Fruit fly (Drosophila melanogaster) whole organism, prepupa: ENCODE measurements around the gene galla-2.

Source experiments
- Blimp-1 ChIP-seq: fragments of 200-800 bp; sonication (Bioruptor generic); optimal IDR thresholded peaks from 3 replicates; lab custom pipeline; 2017; ENCODE audit warnings: missing biosample characterization, missing genetic modification characterization, mild to moderate bottlenecking, moderate library complexity, missing genetic modification reagents
- CG10631 ChIP-seq: fragments of 200-800 bp; sonication (Bioruptor generic); optimal IDR thresholded peaks from 2 replicates; lab custom pipeline; 2016; ENCODE audit warnings: missing biosample characterization, missing genetic modification characterization
- CG10669 ChIP-seq: fragments of 200-800 bp; sonication (Bioruptor generic); optimal IDR thresholded peaks from 3 replicates; lab custom pipeline; 2018; ENCODE audit warnings: missing biosample characterization, mild to moderate bottlenecking, missing genetic modification characterization, moderate library complexity
- CG11294 ChIP-seq: fragments of 200-800 bp; sonication (Bioruptor generic); IDR thresholded peaks from 2 replicates; pipeline ENCODE4 v1.3.6; 2022; ENCODE audit warnings: missing biosample characterization, missing genetic modification characterization
- CG11762 ChIP-seq: fragments of 200-800 bp; sonication (Bioruptor generic); optimal IDR thresholded peaks from 3 replicates; lab custom pipeline; 2016; ENCODE audit warnings: missing biosample characterization, missing genetic modification characterization; ENCODE audit not compliant: insufficient read depth
- CG11902 ChIP-seq: fragments of 200-800 bp; sonication (Bioruptor generic); optimal IDR thresholded peaks from 3 replicates; lab custom pipeline; 2016; ENCODE audit warnings: missing biosample characterization, missing genetic modification characterization
- CG15336 ChIP-seq: fragments of 200-800 bp; sonication (Bioruptor generic); IDR thresholded peaks from 2 replicates; pipeline ENCODE4 v1.3.6; 2022; ENCODE audit warnings: missing biosample characterization, missing genetic modification characterization
- CG1621 ChIP-seq: fragments of 200-800 bp; sonication (Bioruptor generic); optimal IDR thresholded peaks from 3 replicates; lab custom pipeline; 2018; ENCODE audit warnings: missing biosample characterization, mild to moderate bottlenecking, missing genetic modification characterization
- CG16779 ChIP-seq: fragments of 200-800 bp; sonication (Bioruptor generic); optimal IDR thresholded peaks from 3 replicates; lab custom pipeline; 2017; ENCODE audit warnings: missing biosample characterization, mild to moderate bottlenecking, missing genetic modification characterization
- CG3032 ChIP-seq: fragments of 200-800 bp; optimal IDR thresholded peaks from 2 replicates; lab custom pipeline; 2019; ENCODE audit warnings: missing biosample characterization, mild to moderate bottlenecking, missing genetic modification characterization, moderate library complexity
- CG31627 ChIP-seq: fragments of 200-800 bp; sonication (Bioruptor generic); optimal IDR thresholded peaks from 3 replicates; lab custom pipeline; 2016; ENCODE audit warnings: missing biosample characterization, missing genetic modification characterization
- CG34406 ChIP-seq: fragments of 200-800 bp; sonication (Bioruptor generic); optimal IDR thresholded peaks from 3 replicates; lab custom pipeline; 2016; ENCODE audit warnings: missing biosample characterization, missing genetic modification characterization
- CG3919 ChIP-seq: fragments of 200-800 bp; sonication (Bioruptor generic); optimal IDR thresholded peaks from 3 replicates; lab custom pipeline; 2016; ENCODE audit warnings: missing biosample characterization, missing genetic modification characterization
- CG6163 ChIP-seq: fragments of 200-800 bp; sonication (Bioruptor generic); IDR thresholded peaks from 3 replicates; pipeline ENCODE4 v1.3.6; 2022; ENCODE audit warnings: missing biosample characterization, missing genetic modification characterization
- CG6276 ChIP-seq: fragments of 200-800 bp; sonication (Bioruptor generic); optimal IDR thresholded peaks from 2 replicates; lab custom pipeline; 2017; ENCODE audit warnings: missing biosample characterization, mild to moderate bottlenecking, missing genetic modification characterization
- CG6792 ChIP-seq: fragments of 200-800 bp; sonication (Bioruptor generic); optimal IDR thresholded peaks from 3 replicates; lab custom pipeline; 2016; ENCODE audit warnings: missing biosample characterization, missing genetic modification characterization
- CG6808 ChIP-seq: fragments of 200-800 bp; sonication (Bioruptor generic); optimal IDR thresholded peaks from 3 replicates; lab custom pipeline; 2017; ENCODE audit warnings: missing biosample characterization, missing genetic modification characterization, mild to moderate bottlenecking, moderate library complexity, missing genetic modification reagents
- CG7368 ChIP-seq: fragments of 200-800 bp; sonication (Bioruptor generic); optimal IDR thresholded peaks from 3 replicates; lab custom pipeline; 2016; ENCODE audit warnings: missing biosample characterization, missing genetic modification characterization
- CG8119 ChIP-seq: fragments of 200-800 bp; sonication (Bioruptor generic); IDR thresholded peaks from 3 replicates; pipeline ENCODE4 v1.3.6; 2022; ENCODE audit warnings: missing biosample characterization, missing genetic modification characterization
- CG8632 ChIP-seq: fragments of 200-800 bp; sonication (Bioruptor generic); optimal IDR thresholded peaks from 3 replicates; lab custom pipeline; 2016; ENCODE audit warnings: missing biosample characterization, missing genetic modification characterization
- Eip75B ChIP-seq: fragments of 200-800 bp; sonication (Bioruptor generic); optimal IDR thresholded peaks from 3 replicates; lab custom pipeline; 2016; ENCODE audit warnings: missing biosample characterization, missing genetic modification characterization
- Ets21C ChIP-seq: fragments of 200-800 bp; sonication (Bioruptor generic); optimal IDR thresholded peaks from 3 replicates; lab custom pipeline; 2016; ENCODE audit warnings: missing biosample characterization, missing genetic modification characterization
- Ets96B ChIP-seq: fragments of 200-800 bp; optimal IDR thresholded peaks from 2 replicates; lab custom pipeline; 2019; ENCODE audit warnings: missing biosample characterization, mild to moderate bottlenecking, missing genetic modification characterization, moderate library complexity
- Gug ChIP-seq: fragments of 200-800 bp; sonication (Bioruptor generic); IDR thresholded peaks from 2 replicates; pipeline ENCODE4 v1.3.6; 2022; ENCODE audit warnings: missing biosample characterization, missing genetic modification characterization
- Hr38 ChIP-seq: sonication (Bioruptor generic); optimal IDR thresholded peaks from 2 replicates; lab custom pipeline; 2016; ENCODE audit warnings: missing biosample characterization, missing genetic modification characterization
- Hr39 ChIP-seq: fragments of 200-800 bp; sonication (Bioruptor generic); optimal IDR thresholded peaks from 2 replicates; lab custom pipeline; 2016; ENCODE audit warnings: missing biosample characterization, missing genetic modification characterization
- Lpt ChIP-seq: fragments of 200-800 bp; sonication (Bioruptor generic); optimal IDR thresholded peaks from 3 replicates; lab custom pipeline; 2016; ENCODE audit warnings: missing biosample characterization, missing genetic modification characterization
- Met ChIP-seq: fragments of 200-800 bp; sonication (Bioruptor generic); optimal IDR thresholded peaks from 3 replicates; lab custom pipeline; 2016; ENCODE audit warnings: missing biosample characterization, missing genetic modification characterization
- Smox ChIP-seq: fragments of 200-800 bp; sonication (Bioruptor generic); optimal IDR thresholded peaks from 3 replicates; lab custom pipeline; 2016; ENCODE audit warnings: missing biosample characterization, missing genetic modification characterization
- Sox102F ChIP-seq: fragments of 200-800 bp; sonication (Bioruptor generic); optimal IDR thresholded peaks from 2 replicates; lab custom pipeline; 2016; ENCODE audit warnings: missing biosample characterization, mild to moderate bottlenecking, missing genetic modification characterization
- Sox14 ChIP-seq: fragments of 200-800 bp; sonication (Bioruptor generic); optimal IDR thresholded peaks from 3 replicates; lab custom pipeline; 2016; ENCODE audit warnings: missing biosample characterization, missing genetic modification characterization
- Sox15 ChIP-seq: fragments of 200-800 bp; sonication (Bioruptor generic); optimal IDR thresholded peaks from 3 replicates; lab custom pipeline; 2016; ENCODE audit warnings: missing biosample characterization, missing genetic modification characterization
- achi ChIP-seq: fragments of 200-800 bp; sonication (Bioruptor generic); optimal IDR thresholded peaks from 3 replicates; lab custom pipeline; 2016; ENCODE audit warnings: missing biosample characterization, missing genetic modification characterization
- acj6 ChIP-seq: fragments of 200-800 bp; sonication (Bioruptor generic); optimal IDR thresholded peaks from 3 replicates; lab custom pipeline; 2016; ENCODE audit warnings: missing biosample characterization, missing genetic modification characterization
- cyc ChIP-seq: fragments of 200-800 bp; sonication (Bioruptor generic); optimal IDR thresholded peaks from 3 replicates; lab custom pipeline; 2016; ENCODE audit warnings: missing biosample characterization, missing genetic modification characterization
- dac ChIP-seq: fragments of 200-800 bp; sonication (Bioruptor generic); optimal IDR thresholded peaks from 2 replicates; lab custom pipeline; 2017; ENCODE audit warnings: missing biosample characterization, mild to moderate bottlenecking, missing genetic modification characterization
- dsx ChIP-seq: fragments of 200-800 bp; optimal IDR thresholded peaks from 3 replicates; lab custom pipeline; 2019; ENCODE audit warnings: missing biosample characterization, mild to moderate bottlenecking, missing genetic modification characterization, moderate library complexity; ENCODE audit not compliant: poor library complexity, severe bottlenecking
- eg ChIP-seq: fragments of 200-800 bp; sonication (Bioruptor generic); IDR thresholded peaks from 3 replicates; pipeline ENCODE4 v1.3.6; 2022; ENCODE audit warnings: missing biosample characterization, missing genetic modification characterization
- esn ChIP-seq: fragments of 200-800 bp; sonication (Bioruptor generic); optimal IDR thresholded peaks from 2 replicates; lab custom pipeline; 2016; ENCODE audit warnings: missing biosample characterization, mild to moderate bottlenecking, missing genetic modification characterization, moderate library complexity
- fd85E ChIP-seq: fragments of 200-800 bp; sonication (Bioruptor generic); optimal IDR thresholded peaks from 3 replicates; lab custom pipeline; 2016; ENCODE audit warnings: missing biosample characterization, missing genetic modification characterization
- lz ChIP-seq: fragments of 200-800 bp; sonication (Bioruptor generic); optimal IDR thresholded peaks from 3 replicates; lab custom pipeline; 2016; ENCODE audit warnings: missing biosample characterization, missing genetic modification characterization
- net ChIP-seq: fragments of 200-800 bp; sonication (Bioruptor generic); optimal IDR thresholded peaks from 3 replicates; lab custom pipeline; 2016; ENCODE audit warnings: missing biosample characterization, missing genetic modification characterization
- pdm3 ChIP-seq: fragments of 200-800 bp; sonication (Bioruptor generic); optimal IDR thresholded peaks from 3 replicates; lab custom pipeline; 2016; ENCODE audit warnings: missing biosample characterization, missing genetic modification characterization
- salr ChIP-seq, 2 experiments: fragments of 200-800 bp; sonication (Bioruptor generic); optimal IDR thresholded peaks; 3 replicates each; lab custom pipeline; 2016 to 2018; ENCODE audit warnings: missing biosample characterization in 2 of 2, missing genetic modification characterization in 2 of 2, mild to moderate bottlenecking in 1 of 2
- spab ChIP-seq: fragments of 200-800 bp; sonication (Bioruptor generic); optimal IDR thresholded peaks from 2 replicates; lab custom pipeline; 2017; ENCODE audit warnings: missing biosample characterization, mild to moderate bottlenecking, missing genetic modification characterization, missing genetic modification reagents
- ss ChIP-seq, 2 experiments: fragments of 200-800 bp; sonication (Bioruptor generic); optimal IDR thresholded peaks; 2 replicates in 1 of 2; 3 replicates in 1 of 2; lab custom pipeline; 2017 to 2018; ENCODE audit warnings: mild to moderate bottlenecking in 2 of 2, missing biosample characterization in 2 of 2, missing genetic modification characterization in 2 of 2, moderate library complexity in 1 of 2
- svp ChIP-seq: fragments of 200-800 bp; sonication (Bioruptor generic); peaks from one replicate; lab custom pipeline; 2016; ENCODE audit warnings: missing biosample characterization, missing genetic modification characterization
- topi ChIP-seq: fragments of 200-800 bp; sonication (Bioruptor generic); optimal IDR thresholded peaks from 3 replicates; lab custom pipeline; 2016; ENCODE audit warnings: missing biosample characterization, missing genetic modification characterization
- vri ChIP-seq: fragments of 200-800 bp; sonication (Bioruptor generic); optimal IDR thresholded peaks from 3 replicates; lab custom pipeline; 2016; ENCODE audit warnings: missing biosample characterization, mild to moderate bottlenecking, missing genetic modification characterization

galla-2 gene

dm6 chr3L:10867380-10867648, 15.4 kb upstream of the galla-2 start:
- TF ChIP-seq ss (GFP tag; optimal IDR thresholded peaks at IDR 0.05; lab: Kevin White, UChicago) (no peak), Sox102F (no peak), vri (peak; percentile 15), CG15336 (GFP tag; lab: Robert Waterston, UW) (no peak), Hr39 (GFP tag; lab: Kevin White, UChicago) (no peak)

dm6 chr3L:10867778-10868382, 14.8 kb upstream of the galla-2 start:
- TF ChIP-seq CG6276 (GFP tag; lab: Kevin White, UChicago) (peak; percentile 81), dsx (peak; percentile 53), Smox (GFP tag; lab: Kevin White, UChicago) (no peak), Ets21C (GFP tag; lab: Kevin White, UChicago) (no peak), lz (no peak), vri (peak; percentile 78), CG8119 (GFP tag; lab: Robert Waterston, UW) (peak; percentile 82), CG7368 (GFP tag; lab: Kevin White, UChicago) (peak; percentile 26), Lpt (GFP tag; lab: Kevin White, UChicago) (peak; percentile 46), pdm3 (GFP tag; lab: Kevin White, UChicago) (peak; percentile 5), CG34406 (GFP tag; lab: Kevin White, UChicago) (peak; percentile 1), achi (GFP tag; lab: Kevin White, UChicago) (no peak), ss (GFP tag; optimal IDR thresholded peaks at IDR 0.05; lab: Kevin White, UChicago) (peak; percentile 3 to 57), Sox14 (peak; percentile 24), CG10669 (GFP tag; lab: Kevin White, UChicago) (peak; percentile 21), cyc (GFP tag; lab: Kevin White, UChicago) (no peak), CG1621 (peak; percentile 24), CG3032 (tag; lab: Kevin White, UChicago) (peak; percentile 15), CG6808 (GFP tag; lab: Kevin White, UChicago) (peak; percentile 33), CG10631 (GFP tag; lab: Kevin White, UChicago) (no peak), Gug (GFP tag; lab: Robert Waterston, UW) (peak; percentile 55; the same call in 1 of the 2 replicates), CG11762 (no peak), CG6792 (no peak), net (GFP tag; lab: Kevin White, UChicago) (peak; percentile 65), Hr38 (GFP tag; lab: Kevin White, UChicago) (no peak), esn (GFP tag; lab: Kevin White, UChicago) (no peak), topi (GFP tag; lab: Kevin White, UChicago) (no peak), svp (GFP tag; lab: Kevin White, UChicago) (peak; percentile 95), spab (GFP tag; lab: Kevin White, UChicago) (peak; percentile 27), CG31627 (GFP tag; lab: Kevin White, UChicago) (no peak), acj6 (GFP tag; lab: Kevin White, UChicago) (no peak), Hr39 (GFP tag; lab: Kevin White, UChicago) (no peak), Sox15 (no peak), Eip75B (GFP tag; lab: Kevin White, UChicago) (no peak), eg (GFP tag; lab: Robert Waterston, UW) (peak; percentile 86), CG3919 (GFP tag; lab: Kevin White, UChicago) (peak; percentile 35), CG11294 (GFP tag; lab: Robert Waterston, UW) (no peak), Blimp-1 (no peak), CG8632 (peak; percentile 15), Sox102F (no peak), salr (GFP tag; optimal IDR thresholded peaks at IDR 0.05; lab: Kevin White, UChicago) (peak in 1 of 2 experiments; percentile 48), CG6163 (GFP tag; lab: Robert Waterston, UW) (peak; percentile 88), CG16779 (peak; percentile 74), Met (GFP tag; lab: Kevin White, UChicago) (no peak), CG11902 (GFP tag; lab: Kevin White, UChicago) (no peak), CG15336 (GFP tag; lab: Robert Waterston, UW) (peak; percentile 67), fd85E (GFP tag; lab: Kevin White, UChicago) (no peak), dac (GFP tag; lab: Kevin White, UChicago) (peak; percentile 37), Ets96B (tag; lab: Kevin White, UChicago) (peak; percentile 51)
